Worm (Caenorhabditis elegans) whole organism, L1 larva: ENCODE results near the gene btb-12.
"Not testable (repeated sequence)": the region's sequence is repeated elsewhere in the genome, so short reads cannot be mapped to it uniquely, and the experiment has no call there.

Experiments
- C04F5.9 ChIP-seq: sonication (generic microtip); optimal IDR thresholded peaks from 2 replicates; lab custom pipeline; 2016; ENCODE audit warnings: missing genetic modification characterization, missing compliant biosample characterization
- C34B4.2 ChIP-seq: sonication (generic microtip); optimal IDR thresholded peaks from 2 replicates; lab custom pipeline; 2017; ENCODE audit warnings: mild to moderate bottlenecking, missing genetic modification characterization, missing compliant biosample characterization
- aha-1 ChIP-seq: fragments of 150-350 bp; optimal IDR thresholded peaks from 2 replicates; lab custom pipeline; 2014; ENCODE audit warnings: missing biosample characterization, missing genetic modification characterization
- alr-1 ChIP-seq: fragments of 200-800 bp; sonication (Bioruptor generic); optimal IDR thresholded peaks from 2 replicates; lab custom pipeline; 2018; ENCODE audit warnings: borderline replicate concordance, mild to moderate bottlenecking, missing genetic modification characterization, missing compliant biosample characterization
- aly-2 ChIP-seq: fragments of 150-350 bp; optimal IDR thresholded peaks from 2 replicates; lab custom pipeline; 2014; ENCODE audit warnings: missing biosample characterization, missing genetic modification characterization
- ceh-88 ChIP-seq: fragments of 200-800 bp; sonication (Bioruptor generic); IDR thresholded peaks from 2 replicates; pipeline ENCODE4 v1.3.6; 2022; ENCODE audit warnings: missing genetic modification characterization, missing compliant biosample characterization
- efl-1 ChIP-seq, 4 experiments: fragments of 150-350 bp; optimal IDR thresholded peaks in 3 of 4; peaks in 1 of 4; 1 replicate in 1 of 4; 2 replicates in 3 of 4; lab custom pipeline; 2014; ENCODE audit warnings: missing biosample characterization in 2 of 4, missing genetic modification characterization in 2 of 4, missing genetic modification reagents in 2 of 4
- efl-3 ChIP-seq: fragments of 200-800 bp; sonication (Bioruptor generic); optimal IDR thresholded peaks from 2 replicates; lab custom pipeline; 2018; ENCODE audit warnings: mild to moderate bottlenecking, missing genetic modification characterization, missing compliant biosample characterization
- egl-13 ChIP-seq: sonication (generic microtip); optimal IDR thresholded peaks from 2 replicates; lab custom pipeline; 2016; ENCODE audit warnings: missing genotype, missing genetic modification reagents, missing genetic modification characterization, missing compliant biosample characterization
- egl-27 ChIP-seq, 2 experiments: fragments of 150-350 bp in 1 of 2; sonication (generic microtip); optimal IDR thresholded peaks; 3 replicates each; lab custom pipeline; 2017 to 2018; ENCODE audit warnings: missing biosample characterization in 2 of 2, missing genetic modification characterization in 2 of 2, missing genetic modification reagents in 2 of 2
- elt-2 ChIP-seq: sonication (generic microtip); optimal IDR thresholded peaks from 2 replicates; lab custom pipeline; 2016; ENCODE audit warnings: missing genetic modification characterization, mild to moderate bottlenecking, inconsistent platforms, missing compliant biosample characterization, missing genetic modification reagents
- elt-3 ChIP-seq, 6 experiments: fragments of 150-350 bp in 1 of 6; sonication (generic microtip); optimal IDR thresholded peaks; 2 replicates each; lab custom pipeline; 2017 to 2018; ENCODE audit warnings: missing biosample characterization in 6 of 6, missing genetic modification characterization in 6 of 6, inconsistent platforms in 1 of 6
- fkh-10 ChIP-seq: sonication (generic microtip); optimal IDR thresholded peaks from 2 replicates; lab custom pipeline; 2017; ENCODE audit warnings: missing biosample characterization, missing genetic modification reagents, missing genetic modification characterization
- fos-1 ChIP-seq: fragments of 150-350 bp; optimal IDR thresholded peaks from 2 replicates; lab custom pipeline; 2014; ENCODE audit warnings: missing biosample characterization, missing genetic modification characterization
- isw-1 ChIP-seq: fragments of 200-800 bp; sonication (Bioruptor generic); IDR thresholded peaks from 2 replicates; pipeline ENCODE4 v1.3.6; 2022; ENCODE audit warnings: missing genetic modification characterization, missing compliant biosample characterization
- jun-1 ChIP-seq: fragments of 150-350 bp; optimal IDR thresholded peaks from 2 replicates; lab custom pipeline; 2014; ENCODE audit warnings: missing biosample characterization, missing genetic modification reagents, missing genetic modification characterization
- lin-13 ChIP-seq: fragments of 150-350 bp; optimal IDR thresholded peaks from 2 replicates; lab custom pipeline; 2014; ENCODE audit warnings: missing biosample characterization, missing genetic modification reagents, missing genetic modification characterization
- lin-35 ChIP-seq, 2 experiments: fragments of 150-350 bp; optimal IDR thresholded peaks; 2 replicates each; lab custom pipeline; 2014; ENCODE audit warnings: missing biosample characterization in 2 of 2, missing genetic modification characterization in 2 of 2, missing genetic modification reagents in 2 of 2
- lin-39 ChIP-seq: fragments of 150-350 bp; optimal IDR thresholded peaks from 2 replicates; lab custom pipeline; 2014; ENCODE audit warnings: missing biosample characterization, missing genetic modification reagents, missing genetic modification characterization
- lir-3 ChIP-seq: sonication (generic microtip); optimal IDR thresholded peaks from 2 replicates; lab custom pipeline; 2016; ENCODE audit warnings: mild to moderate bottlenecking, missing genetic modification characterization, moderate library complexity, missing compliant biosample characterization; ENCODE audit not compliant: poor library complexity
- lsy-2 ChIP-seq, 2 experiments: fragments of 150-350 bp; optimal IDR thresholded peaks; 2 replicates each; lab custom pipeline; 2014; ENCODE audit warnings: missing biosample characterization in 2 of 2, missing genetic modification characterization in 2 of 2
- mdl-1 ChIP-seq, 2 experiments: fragments of 150-350 bp; optimal IDR thresholded peaks; 2 replicates each; lab custom pipeline; 2014 to 2017; ENCODE audit warnings: missing biosample characterization in 2 of 2, missing genetic modification characterization in 2 of 2, inconsistent platforms in 1 of 2
- nhr-11 ChIP-seq: fragments of 150-350 bp; optimal IDR thresholded peaks from 2 replicates; lab custom pipeline; 2014; ENCODE audit warnings: missing biosample characterization, missing genetic modification characterization
- nhr-19 ChIP-seq: fragments of 200-800 bp; sonication (Bioruptor generic); conservative IDR thresholded peaks from 2 replicates; pipeline ENCODE4 v1.3.6; 2022; ENCODE audit warnings: missing genetic modification characterization, missing compliant biosample characterization
- nhr-20 ChIP-seq: sonication (generic microtip); optimal IDR thresholded peaks from 2 replicates; lab custom pipeline; 2016; ENCODE audit warnings: mild to moderate bottlenecking, missing genetic modification characterization, missing compliant biosample characterization
- nhr-28 ChIP-seq: fragments of 150-350 bp; optimal IDR thresholded peaks from 2 replicates; lab custom pipeline; 2014; ENCODE audit warnings: missing biosample characterization, missing genetic modification characterization
- nhr-47 ChIP-seq: sonication (generic microtip); optimal IDR thresholded peaks from 2 replicates; lab custom pipeline; 2016; ENCODE audit warnings: mild to moderate bottlenecking, missing genetic modification characterization, moderate library complexity, missing compliant biosample characterization
- nhr-76 ChIP-seq: sonication (generic microtip); optimal IDR thresholded peaks from 2 replicates; lab custom pipeline; 2017; ENCODE audit warnings: missing biosample characterization, missing genetic modification characterization
- nhr-77 ChIP-seq: fragments of 150-350 bp; optimal IDR thresholded peaks from 2 replicates; lab custom pipeline; 2014; ENCODE audit warnings: missing biosample characterization, missing genetic modification characterization
- nhr-84 ChIP-seq: sonication (generic microtip); optimal IDR thresholded peaks from 2 replicates; lab custom pipeline; 2017; ENCODE audit warnings: missing biosample characterization, missing genetic modification characterization
- nhr-85 ChIP-seq: sonication (generic microtip); peaks from one replicate; lab custom pipeline; 2016; ENCODE audit warnings: missing genetic modification characterization, inconsistent platforms, missing compliant biosample characterization
- nhr-90 ChIP-seq: sonication (generic microtip); optimal IDR thresholded peaks from 2 replicates; lab custom pipeline; 2016; ENCODE audit warnings: mild to moderate bottlenecking, missing genetic modification characterization, missing compliant biosample characterization; ENCODE audit not compliant: poor library complexity
- pag-3 ChIP-seq: sonication (generic microtip); optimal IDR thresholded peaks from 2 replicates; lab custom pipeline; 2017; ENCODE audit warnings: missing genetic modification characterization, mild to moderate bottlenecking, missing compliant biosample characterization, antibody characterized with exemption, borderline replicate concordance; ENCODE audit not compliant: insufficient read depth
- pqm-1 ChIP-seq: sonication (generic microtip); optimal IDR thresholded peaks from 3 replicates; lab custom pipeline; 2017; ENCODE audit warnings: missing biosample characterization, missing genetic modification characterization
- skn-1 ChIP-seq: fragments of 150-350 bp; optimal IDR thresholded peaks from 2 replicates; lab custom pipeline; 2014; ENCODE audit warnings: missing biosample characterization, missing genetic modification characterization
- swsn-7 ChIP-seq: sonication (generic microtip); optimal IDR thresholded peaks from 2 replicates; lab custom pipeline; 2016; ENCODE audit warnings: missing genetic modification characterization, missing compliant biosample characterization
- unc-130 ChIP-seq: fragments of 150-350 bp; optimal IDR thresholded peaks from 2 replicates; lab custom pipeline; 2017; ENCODE audit warnings: missing biosample characterization, missing genetic modification characterization, inconsistent platforms
- unc-30 ChIP-seq: sonication (generic microtip); optimal IDR thresholded peaks from 2 replicates; lab custom pipeline; 2017; ENCODE audit warnings: missing biosample characterization, missing genetic modification characterization
- unc-86 ChIP-seq: sonication (generic microtip); optimal IDR thresholded peaks from 2 replicates; lab custom pipeline; 2016; ENCODE audit warnings: missing genetic modification characterization, missing compliant biosample characterization
- unc-98 ChIP-seq: fragments of 200-800 bp; sonication (Bioruptor generic); IDR thresholded peaks from 2 replicates; pipeline ENCODE4 v1.3.6; 2022; ENCODE audit warnings: missing genetic modification characterization, missing compliant biosample characterization
- ztf-4 ChIP-seq: fragments of 150-350 bp; optimal IDR thresholded peaks from 2 replicates; lab custom pipeline; 2014; ENCODE audit warnings: missing biosample characterization, missing genetic modification characterization

The btb-12 gene

DNA sequence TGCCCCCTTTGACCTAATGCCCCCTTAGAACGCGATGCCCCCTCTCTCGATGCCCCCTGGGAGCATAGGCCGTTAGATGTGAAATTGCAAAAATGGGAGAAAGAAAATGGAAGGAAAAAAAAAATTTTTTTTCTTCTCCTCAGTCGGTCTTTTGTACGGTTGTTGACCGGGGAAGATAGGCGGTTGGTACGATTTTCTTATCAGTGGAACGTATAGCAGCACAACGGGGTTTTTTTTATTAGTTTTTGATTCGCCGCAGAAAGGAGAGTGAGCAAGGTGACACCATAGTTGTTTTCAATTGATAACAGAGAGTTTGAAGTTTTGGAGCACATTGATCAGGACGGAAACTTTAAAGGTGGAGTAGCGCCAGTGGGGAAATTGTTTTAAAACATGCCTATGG, 4.7 kb downstream of the btb-12 start:
- peak; percentile 74 for TF ChIP-seq elt-2 (tag; lab: Kevin White, UChicago)

DNA sequence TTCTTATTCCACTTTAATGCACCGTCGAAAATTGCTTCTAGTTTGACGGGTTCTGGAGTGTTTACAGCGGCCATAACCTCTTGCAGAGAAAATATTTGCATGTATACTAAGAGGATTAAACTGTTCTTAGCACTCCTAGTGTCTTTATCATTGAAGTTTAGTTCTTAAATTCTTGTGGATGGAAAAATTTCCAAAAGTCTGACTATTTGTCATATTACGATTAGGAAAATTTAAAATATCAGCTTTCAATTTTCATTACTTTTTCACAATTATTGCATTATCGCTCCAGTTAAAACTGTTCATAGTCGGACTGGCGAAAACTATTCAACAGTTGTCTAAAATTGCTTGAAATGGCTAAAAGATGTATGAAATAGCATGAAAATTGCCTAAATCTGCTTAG, 5.9 kb downstream of the btb-12 start, which contains the start of gene ZC204.13:
TSS of gene ZC204.13 (minus strand) at position 101 of the 400 bp plus-strand sequence.
- not testable (repeated sequence) for TF ChIP-seq nhr-90; elt-3 (tag; optimal IDR thresholded peaks at IDR 0.05; lab: Kevin White, UChicago); pqm-1 (tag; lab: Kevin White, UChicago)

DNA sequence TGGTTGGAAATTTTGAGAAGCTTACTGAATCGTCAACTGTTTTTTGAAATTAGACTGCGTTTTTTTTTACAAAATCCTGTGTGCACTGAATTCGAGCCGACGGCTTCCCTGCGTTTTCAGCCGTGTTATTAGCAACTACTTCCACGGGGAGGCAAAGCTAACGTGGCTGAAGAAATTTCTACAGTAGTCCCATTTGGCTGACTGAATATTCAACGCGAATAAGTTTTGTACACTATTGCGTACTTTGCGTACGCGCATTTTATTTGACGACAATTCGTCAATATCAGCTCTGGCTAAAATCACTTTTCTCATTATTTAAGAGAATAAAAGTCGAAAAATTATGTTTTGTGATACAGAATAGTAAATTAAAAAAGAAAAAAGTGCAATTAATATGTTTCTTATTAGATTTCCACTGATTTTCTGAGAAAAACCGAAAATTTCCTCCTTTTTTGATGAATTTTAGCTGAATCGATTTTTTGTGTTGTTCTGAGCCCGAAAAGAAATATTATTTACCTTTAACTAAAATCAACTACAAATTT, 6.4 kb downstream of the btb-12 start:
- TF ChIP-seq lsy-2 (tag; optimal IDR thresholded peaks at IDR 0.05; lab: Kevin White, UChicago) (peak in 1 of 2 experiments; percentile 55), nhr-19 (GFP tag; lab: Robert Waterston, UW) (peak; percentile 41), efl-1 (optimal IDR thresholded peaks at IDR 0.05; lab: Kevin White, UChicago) (peak in 1 of 2 experiments; percentile 9), ceh-88 (peak; percentile 54)
- TF ChIP-seq efl-1 (GFP tag; optimal IDR thresholded peaks at IDR 0.05 in 1 of 2; lab: Kevin White, UChicago): not testable (repeated sequence)

- TF ChIP-seq fkh-10 (GFP tag; lab: Kevin White, UChicago) (no peak), lsy-2 (tag; optimal IDR thresholded peaks at IDR 0.05; lab: Kevin White, UChicago) (peak in 1 of 2 experiments; percentile 46)
These were observed 7.9 kb downstream of the btb-12 start, which contains the start of gene ZC204.14 for ce11 chrII:1662881-1663280. Gene ZC204.14, minus strand, starts transcription at chrII:1662949.

- TF ChIP-seq unc-98 (GFP tag; lab: Robert Waterston, UW) (no peak), nhr-84 (tag; lab: Kevin White, UChicago) (no peak), efl-1 (optimal IDR thresholded peaks at IDR 0.05; lab: Kevin White, UChicago) (peak in 1 of 2 experiments; percentile 37), efl-1 (GFP tag; optimal IDR thresholded peaks at IDR 0.05 in 1 of 2; lab: Kevin White, UChicago) (peak in 1 of 2 experiments; percentile 2), lin-35 (GFP tag; optimal IDR thresholded peaks at IDR 0.05; lab: Kevin White, UChicago) (peak in 1 of 2 experiments; percentile 44), nhr-11 (tag; lab: Kevin White, UChicago) (no peak), nhr-47 (tag; lab: Kevin White, UChicago) (no peak), lin-13 (GFP tag; lab: Kevin White, UChicago) (no peak), lin-39 (tag; lab: Kevin White, UChicago) (no peak), aha-1 (no peak), nhr-76 (tag; lab: Kevin White, UChicago) (no peak), isw-1 (GFP tag; lab: Robert Waterston, UW) (no peak), lsy-2 (tag; optimal IDR thresholded peaks at IDR 0.05; lab: Kevin White, UChicago) (peak in 1 of 2 experiments; percentile 38), nhr-19 (GFP tag; lab: Robert Waterston, UW) (no peak), elt-2 (tag; lab: Kevin White, UChicago) (peak; percentile 3), unc-86 (tag; lab: Kevin White, UChicago) (no peak), nhr-90 (peak; percentile 21), alr-1 (tag; lab: Kevin White, UChicago) (no peak), jun-1 (tag; lab: Kevin White, UChicago) (no peak), aly-2 (tag; lab: Kevin White, UChicago) (no peak), elt-3 (tag; optimal IDR thresholded peaks at IDR 0.05; lab: Kevin White, UChicago) (no peak), skn-1 (tag; lab: Kevin White, UChicago) (no peak), nhr-85 (peak; percentile 7), nhr-28 (tag; lab: Kevin White, UChicago) (no peak), ztf-4 (tag; lab: Kevin White, UChicago) (no peak), nhr-20 (peak; percentile 13), efl-3 (GFP tag; lab: Kevin White, UChicago) (no peak), fos-1 (tag; lab: Kevin White, UChicago) (no peak), egl-27 (tag; optimal IDR thresholded peaks at IDR 0.05; lab: Kevin White, UChicago) (no peak), unc-30 (tag; lab: Kevin White, UChicago) (no peak), lir-3 (tag; lab: Kevin White, UChicago) (no peak), unc-130 (tag; lab: Kevin White, UChicago) (no peak), C04F5.9 (tag; lab: Kevin White, UChicago) (no peak), egl-13 (tag; lab: Kevin White, UChicago) (no peak), mdl-1 (tag; optimal IDR thresholded peaks at IDR 0.05; lab: Kevin White, UChicago) (peak in 1 of 2 experiments; percentile 12), C34B4.2 (tag; lab: Kevin White, UChicago) (no peak), nhr-77 (tag; lab: Kevin White, UChicago) (no peak), pag-3 (no peak), swsn-7 (tag; lab: Kevin White, UChicago) (no peak)
These were observed 8.5 kb downstream of the btb-12 start, which contains the start of gene duxl-1 for ce11 chrII:1663516-1663915. Gene duxl-1, plus strand, starts transcription at chrII:1663699.
